Fruit fly (Drosophila melanogaster) whole organism, prepupa: ENCODE measurements around the gene Cortactin.

Source experiments
- Blimp-1 ChIP-seq: fragments of 200-800 bp; sonication (Bioruptor generic); optimal IDR thresholded peaks from 3 replicates; lab custom pipeline; 2017; ENCODE audit warnings: missing biosample characterization, missing genetic modification characterization, mild to moderate bottlenecking, moderate library complexity, missing genetic modification reagents
- CG10669 ChIP-seq: fragments of 200-800 bp; sonication (Bioruptor generic); optimal IDR thresholded peaks from 3 replicates; lab custom pipeline; 2018; ENCODE audit warnings: missing biosample characterization, mild to moderate bottlenecking, missing genetic modification characterization, moderate library complexity
- CG11294 ChIP-seq: fragments of 200-800 bp; sonication (Bioruptor generic); IDR thresholded peaks from 2 replicates; pipeline ENCODE4 v1.3.6; 2022; ENCODE audit warnings: missing biosample characterization, missing genetic modification characterization
- CG11902 ChIP-seq: fragments of 200-800 bp; sonication (Bioruptor generic); optimal IDR thresholded peaks from 3 replicates; lab custom pipeline; 2016; ENCODE audit warnings: missing biosample characterization, missing genetic modification characterization
- CG1621 ChIP-seq: fragments of 200-800 bp; sonication (Bioruptor generic); optimal IDR thresholded peaks from 3 replicates; lab custom pipeline; 2018; ENCODE audit warnings: missing biosample characterization, mild to moderate bottlenecking, missing genetic modification characterization
- CG3032 ChIP-seq: fragments of 200-800 bp; optimal IDR thresholded peaks from 2 replicates; lab custom pipeline; 2019; ENCODE audit warnings: missing biosample characterization, mild to moderate bottlenecking, missing genetic modification characterization, moderate library complexity
- CG31627 ChIP-seq: fragments of 200-800 bp; sonication (Bioruptor generic); optimal IDR thresholded peaks from 3 replicates; lab custom pipeline; 2016; ENCODE audit warnings: missing biosample characterization, missing genetic modification characterization
- CG34406 ChIP-seq: fragments of 200-800 bp; sonication (Bioruptor generic); optimal IDR thresholded peaks from 3 replicates; lab custom pipeline; 2016; ENCODE audit warnings: missing biosample characterization, missing genetic modification characterization
- CG6163 ChIP-seq: fragments of 200-800 bp; sonication (Bioruptor generic); IDR thresholded peaks from 3 replicates; pipeline ENCODE4 v1.3.6; 2022; ENCODE audit warnings: missing biosample characterization, missing genetic modification characterization
- CG6792 ChIP-seq: fragments of 200-800 bp; sonication (Bioruptor generic); optimal IDR thresholded peaks from 3 replicates; lab custom pipeline; 2016; ENCODE audit warnings: missing biosample characterization, missing genetic modification characterization
- CG6808 ChIP-seq: fragments of 200-800 bp; sonication (Bioruptor generic); optimal IDR thresholded peaks from 3 replicates; lab custom pipeline; 2017; ENCODE audit warnings: missing biosample characterization, missing genetic modification characterization, mild to moderate bottlenecking, moderate library complexity, missing genetic modification reagents
- CG6854 ChIP-seq: fragments of 200-800 bp; sonication (Bioruptor generic); optimal IDR thresholded peaks from 2 replicates; lab custom pipeline; 2017; ENCODE audit warnings: missing biosample characterization, mild to moderate bottlenecking, missing genetic modification characterization
- CG7368 ChIP-seq: fragments of 200-800 bp; sonication (Bioruptor generic); optimal IDR thresholded peaks from 3 replicates; lab custom pipeline; 2016; ENCODE audit warnings: missing biosample characterization, missing genetic modification characterization
- CG8319 ChIP-seq: fragments of 200-800 bp; sonication (Bioruptor generic); optimal IDR thresholded peaks from 3 replicates; lab custom pipeline; 2016; ENCODE audit warnings: missing biosample characterization, missing genetic modification characterization
- CG8632 ChIP-seq: fragments of 200-800 bp; sonication (Bioruptor generic); optimal IDR thresholded peaks from 3 replicates; lab custom pipeline; 2016; ENCODE audit warnings: missing biosample characterization, missing genetic modification characterization
- Eip75B ChIP-seq: fragments of 200-800 bp; sonication (Bioruptor generic); optimal IDR thresholded peaks from 3 replicates; lab custom pipeline; 2016; ENCODE audit warnings: missing biosample characterization, missing genetic modification characterization
- Eip78C ChIP-seq: fragments of 200-800 bp; sonication (Bioruptor generic); peaks from one replicate; lab custom pipeline; 2016; ENCODE audit warnings: missing biosample characterization, missing genetic modification characterization
- Ets21C ChIP-seq: fragments of 200-800 bp; sonication (Bioruptor generic); optimal IDR thresholded peaks from 3 replicates; lab custom pipeline; 2016; ENCODE audit warnings: missing biosample characterization, missing genetic modification characterization
- Gug ChIP-seq: fragments of 200-800 bp; sonication (Bioruptor generic); IDR thresholded peaks from 2 replicates; pipeline ENCODE4 v1.3.6; 2022; ENCODE audit warnings: missing biosample characterization, missing genetic modification characterization
- Hr4 ChIP-seq: fragments of 200-800 bp; sonication (Bioruptor generic); optimal IDR thresholded peaks from 3 replicates; lab custom pipeline; 2016; ENCODE audit warnings: missing biosample characterization, missing genetic modification characterization
- Met ChIP-seq: fragments of 200-800 bp; sonication (Bioruptor generic); optimal IDR thresholded peaks from 3 replicates; lab custom pipeline; 2016; ENCODE audit warnings: missing biosample characterization, missing genetic modification characterization
- Sox102F ChIP-seq: fragments of 200-800 bp; sonication (Bioruptor generic); optimal IDR thresholded peaks from 2 replicates; lab custom pipeline; 2016; ENCODE audit warnings: missing biosample characterization, mild to moderate bottlenecking, missing genetic modification characterization
- Sox14 ChIP-seq: fragments of 200-800 bp; sonication (Bioruptor generic); optimal IDR thresholded peaks from 3 replicates; lab custom pipeline; 2016; ENCODE audit warnings: missing biosample characterization, missing genetic modification characterization
- acj6 ChIP-seq: fragments of 200-800 bp; sonication (Bioruptor generic); optimal IDR thresholded peaks from 3 replicates; lab custom pipeline; 2016; ENCODE audit warnings: missing biosample characterization, missing genetic modification characterization
- eg ChIP-seq: fragments of 200-800 bp; sonication (Bioruptor generic); IDR thresholded peaks from 3 replicates; pipeline ENCODE4 v1.3.6; 2022; ENCODE audit warnings: missing biosample characterization, missing genetic modification characterization
- esn ChIP-seq: fragments of 200-800 bp; sonication (Bioruptor generic); optimal IDR thresholded peaks from 2 replicates; lab custom pipeline; 2016; ENCODE audit warnings: missing biosample characterization, mild to moderate bottlenecking, missing genetic modification characterization, moderate library complexity
- fd59A ChIP-seq: fragments of 200-800 bp; sonication (Bioruptor generic); optimal IDR thresholded peaks from 2 replicates; lab custom pipeline; 2017; ENCODE audit warnings: missing biosample characterization, mild to moderate bottlenecking, missing genetic modification characterization, missing genetic modification reagents
- fd85E ChIP-seq: fragments of 200-800 bp; sonication (Bioruptor generic); optimal IDR thresholded peaks from 3 replicates; lab custom pipeline; 2016; ENCODE audit warnings: missing biosample characterization, missing genetic modification characterization
- fkh ChIP-seq: fragments of 200-800 bp; sonication (Bioruptor generic); optimal IDR thresholded peaks from 3 replicates; lab custom pipeline; 2017; ENCODE audit warnings: missing biosample characterization, mild to moderate bottlenecking, missing genetic modification characterization, moderate library complexity
- lz ChIP-seq: fragments of 200-800 bp; sonication (Bioruptor generic); optimal IDR thresholded peaks from 3 replicates; lab custom pipeline; 2016; ENCODE audit warnings: missing biosample characterization, missing genetic modification characterization
- pdm3 ChIP-seq: fragments of 200-800 bp; sonication (Bioruptor generic); optimal IDR thresholded peaks from 3 replicates; lab custom pipeline; 2016; ENCODE audit warnings: missing biosample characterization, missing genetic modification characterization
- salr ChIP-seq, 2 experiments: fragments of 200-800 bp; sonication (Bioruptor generic); optimal IDR thresholded peaks; 3 replicates each; lab custom pipeline; 2016 to 2018; ENCODE audit warnings: missing biosample characterization in 2 of 2, missing genetic modification characterization in 2 of 2, mild to moderate bottlenecking in 1 of 2
- spab ChIP-seq: fragments of 200-800 bp; sonication (Bioruptor generic); optimal IDR thresholded peaks from 2 replicates; lab custom pipeline; 2017; ENCODE audit warnings: missing biosample characterization, mild to moderate bottlenecking, missing genetic modification characterization, missing genetic modification reagents
- ss ChIP-seq, 2 experiments: fragments of 200-800 bp; sonication (Bioruptor generic); optimal IDR thresholded peaks; 2 replicates in 1 of 2; 3 replicates in 1 of 2; lab custom pipeline; 2017 to 2018; ENCODE audit warnings: mild to moderate bottlenecking in 2 of 2, missing biosample characterization in 2 of 2, missing genetic modification characterization in 2 of 2, moderate library complexity in 1 of 2
- svp ChIP-seq: fragments of 200-800 bp; sonication (Bioruptor generic); peaks from one replicate; lab custom pipeline; 2016; ENCODE audit warnings: missing biosample characterization, missing genetic modification characterization
- topi ChIP-seq: fragments of 200-800 bp; sonication (Bioruptor generic); optimal IDR thresholded peaks from 3 replicates; lab custom pipeline; 2016; ENCODE audit warnings: missing biosample characterization, missing genetic modification characterization
- vri ChIP-seq: fragments of 200-800 bp; sonication (Bioruptor generic); optimal IDR thresholded peaks from 3 replicates; lab custom pipeline; 2016; ENCODE audit warnings: missing biosample characterization, mild to moderate bottlenecking, missing genetic modification characterization

Cortactin gene

DNA sequence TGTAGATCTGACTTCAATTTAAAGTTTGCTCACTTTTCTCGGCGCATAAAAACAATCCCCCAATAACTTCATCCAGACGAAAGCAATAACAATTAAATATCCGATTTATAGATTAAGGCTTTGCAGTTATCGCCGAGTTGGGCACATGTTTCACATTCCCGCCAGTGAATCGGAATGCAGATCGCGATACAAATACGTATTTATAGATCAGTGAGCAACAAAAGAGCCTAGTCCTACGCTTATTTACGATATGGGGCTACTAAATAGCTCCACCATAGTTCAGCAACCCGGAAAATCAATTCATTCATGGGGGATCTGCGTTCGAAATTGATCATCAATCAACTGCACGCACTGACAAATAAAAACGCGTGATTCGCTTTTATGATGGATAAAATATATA, 27.8 kb upstream of the Cortactin start:
- TF ChIP-seq CG11294 (GFP tag; lab: Robert Waterston, UW) (no peak), CG6854 (GFP tag; lab: Kevin White, UChicago) (no peak), pdm3 (GFP tag; lab: Kevin White, UChicago) (no peak), fd85E (GFP tag; lab: Kevin White, UChicago) (no peak), acj6 (GFP tag; lab: Kevin White, UChicago) (no peak), Met (GFP tag; lab: Kevin White, UChicago) (no peak)

DNA sequence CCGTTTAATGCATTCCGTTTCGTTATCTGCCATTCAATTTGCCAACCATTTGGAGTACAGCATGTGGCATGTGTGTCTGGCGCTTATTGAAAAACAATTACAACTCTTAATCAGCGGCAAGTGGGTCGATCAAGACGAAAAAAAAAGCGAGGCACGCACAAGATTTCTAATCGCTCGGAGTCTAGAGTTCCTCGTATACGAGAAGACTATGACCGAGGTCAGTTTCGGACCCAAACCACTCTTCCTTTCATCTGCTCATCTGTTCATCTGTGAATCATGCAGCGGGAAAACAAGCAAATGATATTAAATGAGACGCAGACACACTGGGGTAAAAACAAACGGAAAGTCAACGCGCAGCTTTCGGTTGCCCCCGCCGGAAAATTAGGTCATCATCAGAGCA, 27.2 kb upstream of the Cortactin start:
- TF ChIP-seq lz (no peak), svp (GFP tag; lab: Kevin White, UChicago) (peak; percentile 62), CG6854 (GFP tag; lab: Kevin White, UChicago) (no peak), CG1621 (tag; lab: Kevin White, UChicago) (no peak), acj6 (GFP tag; lab: Kevin White, UChicago) (no peak), topi (GFP tag; lab: Kevin White, UChicago) (no peak), CG3032 (tag; lab: Kevin White, UChicago) (no peak), CG6808 (GFP tag; lab: Kevin White, UChicago) (no peak)
- TF ChIP-seq, all 60 proteins: peak for 1

dm6 chr3R:21090230-21091021, 26.2 kb upstream of the Cortactin start:
- no peak for TF ChIP-seq CG7368 (GFP tag; lab: Kevin White, UChicago)
- TF ChIP-seq svp (GFP tag; lab: Kevin White, UChicago) = peak; percentile 63
- TF ChIP-seq Eip78C = peak; percentile 23

- TF ChIP-seq Eip75B (GFP tag; lab: Kevin White, UChicago) (peak; percentile 13), CG11902 (GFP tag; lab: Kevin White, UChicago) (no peak), CG7368 (GFP tag; lab: Kevin White, UChicago) (peak; percentile 58), Eip78C (peak; percentile 87), CG34406 (peak; percentile 42), lz (peak; percentile 3), eg (peak; percentile 41; the same call in 2 of the 3 replicates), ss (GFP tag; optimal IDR thresholded peaks at IDR 0.05; lab: Kevin White, UChicago) (peak in 1 of 2 experiments; percentile 57), Hr4 (GFP tag; lab: Kevin White, UChicago) (no peak), Sox102F (GFP tag; lab: Kevin White, UChicago) (no peak), CG6163 (GFP tag; lab: Robert Waterston, UW) (peak; percentile 72), CG31627 (GFP tag; lab: Kevin White, UChicago) (no peak), fkh (GFP tag; lab: Kevin White, UChicago) (no peak), CG8632 (GFP tag; lab: Kevin White, UChicago) (no peak), esn (peak; percentile 48), CG6854 (GFP tag; lab: Kevin White, UChicago) (peak; percentile 56), salr (GFP tag; optimal IDR thresholded peaks at IDR 0.05; lab: Kevin White, UChicago) (peak in 1 of 2 experiments; percentile 30), Gug (GFP tag; lab: Robert Waterston, UW) (no peak), svp (GFP tag; lab: Kevin White, UChicago) (peak; percentile 22), topi (GFP tag; lab: Kevin White, UChicago) (peak; percentile 51), CG10669 (GFP tag; lab: Kevin White, UChicago) (peak; percentile 52), CG8319 (peak; percentile 3), Blimp-1 (peak; percentile 24), CG6808 (GFP tag; lab: Kevin White, UChicago) (peak; percentile 23), CG6792 (GFP tag; lab: Kevin White, UChicago) (peak; percentile 43), Sox14 (GFP tag; lab: Kevin White, UChicago) (peak; percentile 13), spab (peak; percentile 24), fd59A (peak; percentile 35), Ets21C (no peak), vri (GFP tag; lab: Kevin White, UChicago) (peak; percentile 18)
Measured at dm6 chr3R:21089416-21089815, 25.1 kb upstream of the Cortactin start.
